Fruit fly (Drosophila melanogaster): ENCODE data around the gene Rpt3.

Rpt3 gene

DNA sequence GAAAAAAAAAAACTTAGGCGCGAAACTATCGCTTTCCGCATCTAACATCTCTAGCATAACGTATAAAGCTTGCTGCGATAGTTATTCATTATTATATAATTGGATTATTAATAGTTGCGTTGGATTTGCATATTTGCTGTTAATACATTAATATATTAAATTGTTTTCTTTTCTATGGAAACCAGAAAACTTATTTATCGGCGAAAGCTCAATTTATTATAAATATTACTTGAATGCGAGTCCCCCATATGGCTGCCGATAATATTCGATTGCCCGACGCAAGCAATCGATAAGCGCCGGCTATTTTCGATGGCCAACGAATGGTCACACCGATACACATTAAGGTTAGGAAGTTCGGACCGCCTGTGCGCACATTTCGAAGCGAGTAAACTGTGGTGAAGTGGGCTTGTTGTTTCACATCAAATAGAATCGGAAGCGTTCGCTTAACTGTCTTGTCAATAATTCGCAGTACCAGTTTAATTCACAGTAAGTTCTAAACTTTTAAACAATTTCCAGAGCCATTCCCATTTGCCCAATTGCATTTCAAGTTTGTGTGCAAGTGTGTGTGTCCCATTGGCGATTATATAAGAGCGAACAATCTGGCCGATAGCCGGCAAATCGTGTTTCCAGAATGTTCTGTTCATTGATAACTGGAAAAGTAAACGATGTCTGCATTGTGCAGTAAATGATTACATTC is 16.6 kb upstream of the Rpt3 start, which contains the start of gene Hsp60A (continued):
- TF ChIP-seq Dfd (GFP tag; optimal IDR thresholded peaks at IDR 0.05): no peak
- 0 out of 3 replicates have a peak, but pooled peaks have one; percentile 37 for TF ChIP-seq mld (GFP tag; IDR thresholded peaks at IDR 0.05; ENCODE audit: partially characterized antibody)
- no peak for TF ChIP-seq ham (GFP tag; IDR thresholded peaks at IDR 0.05)
- peak; percentile 60; the same call in 2 of the 3 replicates for TF ChIP-seq CG17361 (GFP tag; IDR thresholded peaks at IDR 0.05)
- TF ChIP-seq ATbp (GFP tag; optimal IDR thresholded peaks at IDR 0.05): peak; percentile 9
- no peak for TF ChIP-seq Camta (GFP tag; optimal IDR thresholded peaks at IDR 0.05)
- TF ChIP-seq gce (GFP tag; IDR thresholded peaks at IDR 0.05): no peak
- peak; percentile 77 for TF ChIP-seq Bgb (GFP tag; IDR thresholded peaks at IDR 0.05; ENCODE audit: partially characterized antibody)
- no peak for TF ChIP-seq eve (GFP tag; optimal IDR thresholded peaks at IDR 0.05)
- peak; percentile 89 for TF ChIP-seq CG34224 (GFP tag; IDR thresholded peaks at IDR 0.05; ENCODE audit: partially characterized antibody)
- peak; percentile 73 for TF ChIP-seq Sry-δ (GFP tag; optimal IDR thresholded peaks at IDR 0.05)
- peak; percentile 91 for TF ChIP-seq CG13287 (GFP tag; IDR thresholded peaks at IDR 0.05; ENCODE audit: partially characterized antibody)
- TF ChIP-seq CG9609 (GFP tag; optimal IDR thresholded peaks at IDR 0.05): no peak
- no peak for TF ChIP-seq NC2β (GFP tag; optimal IDR thresholded peaks at IDR 0.05)
- peak; percentile 58; the same call in 1 of the 2 replicates for TF ChIP-seq slbo (GFP tag; IDR thresholded peaks at IDR 0.05)
- TF ChIP-seq BtbVII (GFP tag; optimal IDR thresholded peaks at IDR 0.05): no peak
- TF ChIP-seq sob (GFP tag; IDR thresholded peaks at IDR 0.05): peak; percentile 52
- TF ChIP-seq Meics (GFP tag; optimal IDR thresholded peaks at IDR 0.05): peak; percentile 33
- peak; percentile 30; the same call in 1 of the 2 replicates for TF ChIP-seq ssp (GFP tag; IDR thresholded peaks at IDR 0.05)
- no peak for TF ChIP-seq Gsc (GFP tag; IDR thresholded peaks at IDR 0.05)
- TF ChIP-seq Scr (GFP tag; IDR thresholded peaks at IDR 0.05; ENCODE audit: partially characterized antibody): peak; percentile 87
- TF ChIP-seq crol (GFP tag; IDR thresholded peaks at IDR 0.05): no peak
- no peak for TF ChIP-seq CG6175 (GFP tag; IDR thresholded peaks at IDR 0.05)
- no peak for TF ChIP-seq CG2875 (GFP tag; optimal IDR thresholded peaks at IDR 0.05)
- peak; percentile 7 for TF ChIP-seq Fer2 (tag; optimal IDR thresholded peaks at IDR 0.05)
- TF ChIP-seq CG11696 (GFP tag; IDR thresholded peaks at IDR 0.05): no peak
- TF ChIP-seq zen2 (GFP tag; IDR thresholded peaks at IDR 0.05; ENCODE audit: partially characterized antibody): peak; percentile 36; the same call in 1 of the 3 replicates
- TF ChIP-seq zfh1 (GFP tag; IDR thresholded peaks at IDR 0.05): no peak; the same call in 2 of the 3 replicates
- TF ChIP-seq Med (GFP tag): peak; percentile 69
- no peak for TF ChIP-seq C15 (GFP tag; IDR thresholded peaks at IDR 0.05)
- TF ChIP-seq cwo (GFP tag; optimal IDR thresholded peaks at IDR 0.05): no peak
- TF ChIP-seq so (GFP tag; IDR thresholded peaks at IDR 0.05): no peak
- no peak for TF ChIP-seq CG17568 (GFP tag; optimal IDR thresholded peaks at IDR 0.05)
- TF ChIP-seq ap (GFP tag; IDR thresholded peaks at IDR 0.05): no peak
- TF ChIP-seq cas (GFP tag; IDR thresholded peaks at IDR 0.05): 0 out of 2 replicates have a peak, but pooled peaks have one; percentile 11
- TF ChIP-seq CG17186 (GFP tag; optimal IDR thresholded peaks at IDR 0.05): peak; percentile 12
- no peak for TF ChIP-seq pnt (GFP tag; optimal IDR thresholded peaks at IDR 0.05)
- TF ChIP-seq CG17328 (GFP tag; IDR thresholded peaks at IDR 0.05): no peak
- no peak for TF ChIP-seq Tbp (GFP tag; optimal IDR thresholded peaks at IDR 0.05)
- no peak for TF ChIP-seq seq (GFP tag; IDR thresholded peaks at IDR 0.05)
- peak; percentile 92 for TF ChIP-seq E2f2 (GFP tag; IDR thresholded peaks at IDR 0.05)
- TF ChIP-seq Aef1 (GFP tag; IDR thresholded peaks at IDR 0.05): 0 out of 3 replicates have a peak, but pooled peaks have one; percentile 19
- peak; percentile 72; the same call in 2 of the 3 replicates for TF ChIP-seq ci (GFP tag; IDR thresholded peaks at IDR 0.05)
- peak; percentile 82 for TF ChIP-seq row (GFP tag; IDR thresholded peaks at IDR 0.05)
- TF ChIP-seq CG4730 (GFP tag; IDR thresholded peaks at IDR 0.05): 0 out of 2 replicates have a peak, but pooled peaks have one; percentile 15
- no peak for TF ChIP-seq gcm2 (GFP tag; optimal IDR thresholded peaks at IDR 0.05)
- TF ChIP-seq CG8089 (GFP tag; optimal IDR thresholded peaks at IDR 0.05): no peak
- TF ChIP-seq CG1792 (GFP tag; optimal IDR thresholded peaks at IDR 0.05): no peak
- TF ChIP-seq Ravus (GFP tag; IDR thresholded peaks at IDR 0.05): no peak
- no peak for TF ChIP-seq CG5180 (GFP tag; optimal IDR thresholded peaks at IDR 0.05)
